Fruit fly (Drosophila melanogaster): ENCODE measurements around the gene Acsf2.

Acsf2 gene

DNA sequence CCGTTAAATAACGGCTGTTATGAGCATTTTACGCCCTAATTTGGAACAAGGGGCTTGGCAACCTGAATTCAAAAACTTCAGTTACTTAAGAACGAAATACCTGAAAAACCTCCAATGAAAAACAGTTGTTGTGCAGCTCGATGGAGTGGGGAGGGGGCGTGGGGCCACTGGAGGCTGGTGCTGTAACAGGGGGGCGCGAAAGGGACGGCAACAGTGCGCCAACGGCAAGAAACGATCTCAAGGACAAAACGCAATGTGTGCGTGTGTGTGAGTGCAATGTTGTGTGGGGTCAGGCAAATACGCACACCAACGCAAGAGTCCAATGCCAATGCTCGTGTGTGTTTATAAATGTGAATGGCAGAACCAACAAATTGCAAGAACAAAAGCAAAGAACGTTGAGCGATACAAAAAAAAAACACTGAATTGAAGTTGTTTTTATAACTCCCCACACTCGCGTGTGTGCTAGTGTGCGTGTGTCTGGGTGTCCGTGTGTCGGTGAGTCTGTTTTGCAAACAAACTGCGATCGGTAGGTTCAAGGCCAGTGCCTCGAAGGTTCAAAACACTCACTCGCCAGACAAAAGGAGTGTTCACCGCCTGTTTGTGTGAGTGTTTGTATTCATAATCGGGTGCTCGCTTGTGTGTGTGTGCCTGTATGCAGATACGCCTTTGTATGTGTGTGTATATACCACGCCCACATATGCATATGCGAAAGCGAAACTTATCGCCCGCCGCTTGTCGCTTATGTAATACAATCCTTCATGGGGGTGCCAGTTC is 50.0 kb downstream of the Acsf2 start:
- TF ChIP-seq noc (tag; optimal IDR thresholded peaks at IDR 0.05) = no peak

DNA sequence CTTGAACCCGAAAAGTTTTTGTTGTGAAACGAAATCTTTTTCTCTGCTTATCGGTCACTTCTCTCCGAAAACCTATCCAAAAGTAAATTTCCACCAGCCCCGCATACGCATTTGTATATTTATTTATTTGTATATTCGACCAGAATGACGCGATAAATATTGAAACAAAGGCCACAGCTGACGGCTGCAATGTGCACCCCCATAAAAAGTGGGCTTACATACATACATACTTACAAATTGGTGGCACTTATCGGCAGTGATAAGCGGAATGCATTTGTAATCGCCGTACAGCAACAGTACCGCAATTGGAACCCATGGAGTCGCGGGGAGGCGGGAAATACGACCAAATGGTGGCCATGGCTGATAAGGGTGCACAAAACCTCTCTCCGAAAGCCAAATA is 50.8 kb downstream of the Acsf2 start:
- no peak for TF ChIP-seq noc (tag; optimal IDR thresholded peaks at IDR 0.05)

DNA sequence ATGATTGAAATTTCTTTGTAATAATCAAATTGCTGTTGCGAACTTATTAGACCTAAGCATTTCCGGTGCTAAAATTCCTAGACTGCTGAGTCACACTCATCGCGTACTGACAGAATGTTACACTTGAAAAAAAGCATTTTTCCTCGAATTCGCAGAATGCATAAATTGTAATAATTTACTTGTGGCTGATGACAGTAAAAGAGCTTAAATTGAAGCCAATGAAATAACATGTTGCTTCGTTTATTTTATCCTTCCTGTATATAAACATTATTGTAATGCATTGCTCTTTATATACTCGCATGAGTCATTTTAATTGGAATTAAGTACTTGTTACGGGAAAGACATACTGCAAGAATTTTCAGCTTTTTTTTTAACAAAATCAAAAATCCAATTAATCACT is 51.5 kb downstream of the Acsf2 start:
- no peak for TF ChIP-seq noc (tag; optimal IDR thresholded peaks at IDR 0.05)

DNA sequence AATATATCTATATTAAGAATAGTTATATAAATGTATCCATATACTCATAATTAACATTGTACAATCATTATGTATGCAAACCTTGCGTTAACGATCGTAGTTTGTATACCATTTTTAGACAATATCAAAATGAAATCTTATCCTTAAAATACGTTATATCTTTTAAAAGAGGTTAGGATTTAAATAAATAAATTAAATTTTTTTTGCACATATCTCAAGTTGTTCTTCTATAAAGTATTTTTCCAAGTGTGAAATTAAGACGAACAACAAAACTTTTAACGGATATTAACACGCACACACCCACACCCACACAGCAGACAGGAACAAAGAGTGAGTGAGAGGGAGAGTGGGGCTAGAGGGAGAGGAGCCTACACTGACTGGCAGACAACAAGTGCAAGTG is 52.1 kb downstream of the Acsf2 start:
- no peak for TF ChIP-seq noc (tag; optimal IDR thresholded peaks at IDR 0.05)
